Worm (Caenorhabditis elegans) whole organism, L2 larva: ENCODE results near the gene rde-1.

Experiments used
- elt-1 ChIP-seq: fragments of 150-350 bp; optimal IDR thresholded peaks from 2 replicates; lab custom pipeline; 2014; ENCODE audit warnings: missing biosample characterization, missing genetic modification characterization
- unc-62 ChIP-seq: fragments of 150-350 bp; optimal IDR thresholded peaks from 2 replicates; lab custom pipeline; 2014; ENCODE audit warnings: missing biosample characterization, missing genetic modification reagents, missing genetic modification characterization

DNA sequence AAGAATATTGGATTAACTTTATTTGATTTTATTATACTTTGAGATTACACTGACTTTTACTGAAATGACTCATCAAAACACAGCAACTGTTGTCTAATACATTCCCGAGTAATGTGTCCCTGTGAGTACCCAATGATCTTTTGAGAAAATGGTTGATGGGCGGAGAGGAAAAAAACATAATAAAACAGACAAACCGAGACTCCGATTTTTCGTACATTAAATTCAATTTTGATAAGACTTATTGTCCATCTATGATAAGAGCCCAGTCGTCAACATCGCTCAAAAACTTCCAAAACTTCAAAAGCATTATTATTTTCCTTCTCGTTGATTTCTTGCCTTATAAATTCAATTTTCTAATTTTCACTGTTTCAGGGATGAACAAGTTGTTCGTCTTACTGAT, 40.6 kb downstream of the rde-1 start, which contains the start of gene ttr-46:
- TF ChIP-seq unc-62 (GFP tag; lab: Kevin White, UChicago) (no peak), elt-1 (tag; lab: Kevin White, UChicago) (no peak)
